Fruit fly (Drosophila melanogaster) whole organism, embryonic: ENCODE measurements around the gene Tango9.

Experiments
- Atf3 ChIP-seq: fragments of 200-800 bp; sonication (Bioruptor generic); optimal IDR thresholded peaks from 3 replicates; lab custom pipeline; 2016; ENCODE audit warnings: missing biosample characterization, missing genetic modification characterization
- Awh ChIP-seq: fragments of 200-800 bp; sonication (Bioruptor generic); IDR thresholded peaks from 2 replicates; pipeline ENCODE4, ENCODE4 v1.3.6; 2022; ENCODE audit warnings: missing biosample characterization, missing genetic modification characterization
- B-H2 ChIP-seq: fragments of 200-800 bp; sonication (Bioruptor generic); optimal IDR thresholded peaks from 2 replicates; lab custom pipeline; 2018; ENCODE audit warnings: missing biosample characterization, mild to moderate bottlenecking, missing genetic modification characterization
- Blimp-1 ChIP-seq: fragments of 200-800 bp; sonication (Bioruptor generic); optimal IDR thresholded peaks from 3 replicates; lab custom pipeline; 2018; ENCODE audit warnings: missing biosample characterization, missing genetic modification characterization, mild to moderate bottlenecking, moderate library complexity, missing genetic modification reagents
- CG10654 ChIP-seq: fragments of 200-800 bp; sonication (Bioruptor generic); optimal IDR thresholded peaks from 2 replicates; lab custom pipeline; 2016; ENCODE audit warnings: missing biosample characterization, missing genetic modification characterization
- CG10979 ChIP-seq: fragments of 200-800 bp; sonication (Bioruptor generic); optimal IDR thresholded peaks from 2 replicates; lab custom pipeline; 2018; ENCODE audit warnings: missing biosample characterization, mild to moderate bottlenecking, missing genetic modification characterization, moderate library complexity
- CG12104 ChIP-seq: fragments of 200-800 bp; sonication (Bioruptor generic); optimal IDR thresholded peaks from 3 replicates; lab custom pipeline; 2016; ENCODE audit warnings: missing biosample characterization, missing genetic modification characterization
- CG15696 ChIP-seq: fragments of 200-800 bp; sonication (Bioruptor generic); optimal IDR thresholded peaks from 2 replicates; lab custom pipeline; 2019; ENCODE audit warnings: missing biosample characterization, mild to moderate bottlenecking, missing genetic modification characterization, moderate library complexity
- CG1647 ChIP-seq: fragments of 200-800 bp; sonication (Bioruptor generic); optimal IDR thresholded peaks from 3 replicates; lab custom pipeline; 2016; ENCODE audit warnings: missing biosample characterization, missing genetic modification characterization
- CG17612 ChIP-seq: fragments of 200-800 bp; sonication (Bioruptor generic); IDR thresholded peaks from 2 replicates; pipeline ENCODE4 v1.3.6; 2022; ENCODE audit warnings: missing biosample characterization, missing genetic modification characterization
- CG18619 ChIP-seq: fragments of 200-800 bp; sonication (Bioruptor generic); optimal IDR thresholded peaks from 3 replicates; lab custom pipeline; 2017; ENCODE audit warnings: missing biosample characterization, mild to moderate bottlenecking, missing genetic modification characterization
- CG2116 ChIP-seq: fragments of 200-800 bp; sonication (Bioruptor generic); optimal IDR thresholded peaks from 3 replicates; lab custom pipeline; 2018; ENCODE audit warnings: missing biosample characterization, mild to moderate bottlenecking, missing genetic modification characterization
- CG2889 ChIP-seq: fragments of 200-800 bp; sonication (Bioruptor generic); IDR thresholded peaks from 3 replicates; pipeline ENCODE4 v1.3.6; 2022; ENCODE audit warnings: missing biosample characterization, missing genetic modification characterization
- CG30431 ChIP-seq: fragments of 200-800 bp; sonication (Bioruptor generic); optimal IDR thresholded peaks from 2 replicates; lab custom pipeline; 2017; ENCODE audit warnings: missing biosample characterization, missing genetic modification characterization
- CG31224 ChIP-seq: fragments of 200-800 bp; sonication (Bioruptor generic); IDR thresholded peaks from 2 replicates; pipeline ENCODE4 v1.3.6; 2022; ENCODE audit warnings: missing biosample characterization, missing genetic modification characterization
- CG34224 ChIP-seq: fragments of 200-800 bp; sonication (Bioruptor generic); IDR thresholded peaks from 3 replicates; pipeline ENCODE4 v1.3.6; 2022; ENCODE audit warnings: missing biosample characterization, missing genetic modification characterization; ENCODE audit not compliant: partially characterized antibody
- CG4617 ChIP-seq: fragments of 200-800 bp; sonication (Bioruptor generic); optimal IDR thresholded peaks from 3 replicates; lab custom pipeline; 2016; ENCODE audit warnings: missing biosample characterization, missing genetic modification characterization, borderline replicate concordance
- CG7271 ChIP-seq: fragments of 200-800 bp; sonication (Bioruptor generic); optimal IDR thresholded peaks from 2 replicates; lab custom pipeline; 2018; ENCODE audit warnings: missing biosample characterization, mild to moderate bottlenecking, missing genetic modification characterization, moderate library complexity
- CG8290 ChIP-seq, 3 experiments: fragments of 200-800 bp; sonication (Bioruptor generic); optimal IDR thresholded peaks; 2 replicates each; lab custom pipeline; 2016 to 2019; ENCODE audit warnings: missing biosample characterization in 3 of 3, missing genetic modification characterization in 3 of 3, mild to moderate bottlenecking in 2 of 3, moderate library complexity in 1 of 3
- CG8388 ChIP-seq: fragments of 200-800 bp; sonication (Bioruptor generic); optimal IDR thresholded peaks from 2 replicates; lab custom pipeline; 2019; ENCODE audit warnings: missing biosample characterization, mild to moderate bottlenecking, missing genetic modification characterization, moderate library complexity
- CG9727 ChIP-seq: fragments of 200-800 bp; sonication (Bioruptor generic); optimal IDR thresholded peaks from 3 replicates; lab custom pipeline; 2017; ENCODE audit warnings: missing biosample characterization, mild to moderate bottlenecking, missing genetic modification characterization
- CkIIα-i1 ChIP-seq: fragments of 200-800 bp; sonication (Bioruptor generic); IDR thresholded peaks from 2 replicates; pipeline ENCODE4 v1.3.6; 2022; ENCODE audit warnings: missing biosample characterization, missing genetic modification characterization
- CoRest ChIP-seq: fragments of 200-800 bp; sonication (Bioruptor generic); optimal IDR thresholded peaks from 3 replicates; lab custom pipeline; 2018; ENCODE audit warnings: missing biosample characterization, mild to moderate bottlenecking, missing genetic modification characterization, moderate library complexity
- Dll ChIP-seq: fragments of 200-800 bp; sonication (Bioruptor generic); IDR thresholded peaks from 4 replicates; pipeline ENCODE4 v1.3.6; 2022; ENCODE audit warnings: missing biosample characterization, missing genetic modification characterization; ENCODE audit not compliant: partially characterized antibody
- Hey ChIP-seq: fragments of 200-800 bp; sonication (Bioruptor generic); optimal IDR thresholded peaks from 3 replicates; lab custom pipeline; 2018; ENCODE audit warnings: missing biosample characterization, mild to moderate bottlenecking, missing genetic modification characterization
- HmgZ ChIP-seq: fragments of 200-800 bp; sonication (Bioruptor generic); optimal IDR thresholded peaks from 2 replicates; lab custom pipeline; 2018; ENCODE audit warnings: missing biosample characterization, mild to moderate bottlenecking, missing genetic modification characterization
- Hmr ChIP-seq: fragments of 200-800 bp; sonication (Bioruptor generic); optimal IDR thresholded peaks from 3 replicates; lab custom pipeline; 2017; ENCODE audit warnings: mild to moderate bottlenecking, missing biosample characterization, missing genetic modification reagents, missing genetic modification characterization
- Hr39 ChIP-seq: fragments of >200 bp; optimal IDR thresholded peaks from 2 replicates; lab custom pipeline; 2017
- MBD-R2 ChIP-seq: fragments of 200-800 bp; sonication (Bioruptor generic); IDR thresholded peaks from 2 replicates; pipeline ENCODE4 v1.3.6; 2022; ENCODE audit warnings: missing biosample characterization, missing genetic modification characterization
- Poxn ChIP-seq: fragments of 200-800 bp; sonication (Bioruptor generic); IDR thresholded peaks from 2 replicates; pipeline ENCODE4 v1.3.6; 2022; ENCODE audit warnings: missing biosample characterization, missing genetic modification characterization
- Sox100B ChIP-seq: fragments of 200-800 bp; sonication (Bioruptor generic); optimal IDR thresholded peaks from 3 replicates; lab custom pipeline; 2018; ENCODE audit warnings: missing biosample characterization, mild to moderate bottlenecking, missing genetic modification characterization
- Sry-δ ChIP-seq: fragments of 200-800 bp; sonication (Bioruptor generic); optimal IDR thresholded peaks from 2 replicates; lab custom pipeline; 2016; ENCODE audit warnings: missing biosample characterization, missing genetic modification characterization
- Trl ChIP-seq, 3 experiments: fragments of >200 bp in 2 of 3; fragments of 200-800 bp in 1 of 3; sonication (Bioruptor generic) in 1 of 3; optimal IDR thresholded peaks; 2 replicates in 1 of 3; 3 replicates in 2 of 3; lab custom pipeline; 2016 to 2017; ENCODE audit warnings: missing biosample characterization in 1 of 3, missing genetic modification characterization in 1 of 3
- crc ChIP-seq: fragments of 200-800 bp; sonication (Bioruptor generic); optimal IDR thresholded peaks from 2 replicates; lab custom pipeline; 2016; ENCODE audit warnings: missing biosample characterization, missing genetic modification characterization
- dimm ChIP-seq: fragments of 200-800 bp; sonication (Bioruptor generic); IDR thresholded peaks from 2 replicates; pipeline ENCODE4 v1.3.6; 2022; ENCODE audit warnings: missing biosample characterization, missing genetic modification characterization
- dm ChIP-seq: fragments of 200-800 bp; sonication (Bioruptor generic); optimal IDR thresholded peaks from 3 replicates; lab custom pipeline; 2016; ENCODE audit warnings: missing biosample characterization, missing genetic modification characterization
- esg ChIP-seq: fragments of 200-800 bp; sonication (Bioruptor generic); conservative IDR thresholded peaks from 2 replicates; pipeline ENCODE4 v1.3.6; 2022; ENCODE audit warnings: missing biosample characterization, missing genetic modification characterization
- gro ChIP-seq: fragments of 200-800 bp; sonication (Bioruptor generic); optimal IDR thresholded peaks from 2 replicates; lab custom pipeline; 2016; ENCODE audit warnings: missing biosample characterization, missing genetic modification characterization
- hb ChIP-seq: fragments of 200-800 bp; sonication (Bioruptor generic); IDR thresholded peaks from 3 replicates; pipeline ENCODE4 v1.3.6; 2022; ENCODE audit warnings: missing biosample characterization, missing genetic modification characterization; ENCODE audit not compliant: partially characterized antibody
- klu ChIP-seq: fragments of 200-800 bp; sonication (Bioruptor generic); IDR thresholded peaks from 2 replicates; pipeline ENCODE4 v1.3.6; 2022; ENCODE audit warnings: missing biosample characterization, missing genetic modification characterization
- nerfin-2 ChIP-seq: fragments of 200-800 bp; sonication (Bioruptor generic); IDR thresholded peaks from 2 replicates; pipeline ENCODE4 v1.3.6; 2022; ENCODE audit warnings: missing biosample characterization, missing genetic modification characterization; ENCODE audit not compliant: partially characterized antibody
- peb ChIP-seq: fragments of 200-800 bp; sonication (Bioruptor generic); IDR thresholded peaks from 2 replicates; pipeline ENCODE4 v1.3.6; 2022; ENCODE audit warnings: missing biosample characterization, missing genetic modification characterization
- ro ChIP-seq: fragments of 200-800 bp; sonication (Bioruptor generic); IDR thresholded peaks from 2 replicates; pipeline ENCODE4 v1.3.6; 2022; ENCODE audit warnings: missing biosample characterization, missing genetic modification characterization
- slp2 ChIP-seq: fragments of 200-800 bp; sonication (Bioruptor generic); optimal IDR thresholded peaks from 2 replicates; lab custom pipeline; 2016; ENCODE audit warnings: missing biosample characterization, missing genetic modification characterization
- sna ChIP-seq: fragments of 200-800 bp; sonication (Bioruptor generic); IDR thresholded peaks from 2 replicates; pipeline ENCODE4 v1.3.6; 2022; ENCODE audit warnings: missing biosample characterization, missing genetic modification characterization; ENCODE audit not compliant: partially characterized antibody
- tin ChIP-seq: fragments of 200-800 bp; sonication (Bioruptor generic); optimal IDR thresholded peaks from 3 replicates; lab custom pipeline; 2016; ENCODE audit warnings: missing biosample characterization, missing genetic modification characterization
- wdn ChIP-seq: fragments of 200-800 bp; sonication (Bioruptor generic); IDR thresholded peaks from 2 replicates; pipeline ENCODE4 v1.3.6; 2022; ENCODE audit warnings: missing biosample characterization, missing genetic modification characterization
- zen ChIP-seq: fragments of 200-800 bp; sonication (Bioruptor generic); optimal IDR thresholded peaks from 3 replicates; lab custom pipeline; 2018; ENCODE audit warnings: missing biosample characterization, mild to moderate bottlenecking, missing genetic modification characterization, moderate library complexity
- zfh1 ChIP-seq: fragments of 200-800 bp; sonication (Bioruptor generic); IDR thresholded peaks from 3 replicates; pipeline ENCODE4 v1.3.6; 2022; ENCODE audit warnings: missing biosample characterization, missing genetic modification characterization

The Tango9 gene

dm6 chr3R:12010202-12010824 lies 35.6 kb upstream of the Tango9 start, which contains the start of the genes KLHL18 and GCC185 (continued):
- TF ChIP-seq CG2116 (GFP tag; lab: Kevin White, UChicago): peak; percentile 69
- TF ChIP-seq hb (GFP tag; lab: Robert Waterston, UW): peak; percentile 78
- peak; percentile 66 for TF ChIP-seq CG1647 (GFP tag; lab: Kevin White, UChicago)
- peak; percentile 76; the same call in 1 of the 2 replicates for TF ChIP-seq klu (GFP tag; lab: Robert Waterston, UW)
- peak; percentile 79 for TF ChIP-seq CG10654 (GFP tag; lab: Kevin White, UChicago)
- TF ChIP-seq CG2889 (GFP tag; lab: Robert Waterston, UW): peak; percentile 59; the same call in 1 of the 3 replicates
- TF ChIP-seq tin: peak; percentile 83
- TF ChIP-seq HmgZ: peak; percentile 65
- peak; percentile 80 for TF ChIP-seq CG4617 (GFP tag; lab: Kevin White, UChicago)
- TF ChIP-seq CG18619 (GFP tag; lab: Kevin White, UChicago): peak; percentile 58
- TF ChIP-seq CG9727 (GFP tag; lab: Kevin White, UChicago): peak; percentile 76
- peak; percentile 70 for TF ChIP-seq esg (GFP tag; lab: Robert Waterston, UW)
- peak; percentile 36 for TF ChIP-seq Atf3
- peak; percentile 66 for TF ChIP-seq CG10979 (tag; lab: Kevin White, UChicago)
- TF ChIP-seq B-H2 (GFP tag; lab: Kevin White, UChicago): peak; percentile 74
- TF ChIP-seq zfh1: peak; percentile 56; the same call in 1 of the 3 replicates
- peak; percentile 69; the same call in 1 of the 2 replicates for TF ChIP-seq sna (GFP tag; lab: Robert Waterston, UW)
- peak; percentile 84 for TF ChIP-seq CG15696 (tag; lab: Kevin White, UChicago)
- TF ChIP-seq Blimp-1 (GFP tag; lab: Kevin White, UChicago): peak; percentile 55
- peak; percentile 3 for TF ChIP-seq slp2 (GFP tag; lab: Kevin White, UChicago)
- no peak for TF ChIP-seq crc (GFP tag; lab: Kevin White, UChicago)
- TF ChIP-seq Hmr (GFP tag; lab: Kevin White, UChicago): peak; percentile 62
- no peak for TF ChIP-seq Trl (optimal IDR thresholded peaks at IDR 0.05; lab: Kevin White, UChicago)
- peak; percentile 39 for TF ChIP-seq Trl (GFP tag; optimal IDR thresholded peaks at IDR 0.05; lab: Kevin White, UChicago)
- no peak for TF ChIP-seq CkIIα-i1 (GFP tag; lab: Robert Waterston, UW)
- no peak for TF ChIP-seq CG30431 (GFP tag; lab: Kevin White, UChicago)
- TF ChIP-seq CG7271: no peak
- TF ChIP-seq CG34224 (GFP tag; lab: Robert Waterston, UW): peak; percentile 62; the same call in 1 of the 3 replicates
- TF ChIP-seq CG8290 (GFP tag; optimal IDR thresholded peaks at IDR 0.05; lab: Kevin White, UChicago): peak; percentile 67
- TF ChIP-seq CG8290 (tag; optimal IDR thresholded peaks at IDR 0.05; lab: Kevin White, UChicago): no peak
- TF ChIP-seq Dll: peak; percentile 90
- no peak for TF ChIP-seq dimm (GFP tag; lab: Robert Waterston, UW)
- peak; percentile 90 for TF ChIP-seq CoRest
- TF ChIP-seq dm: peak; percentile 20
- peak; percentile 48; the same call in 1 of the 2 replicates for TF ChIP-seq wdn (GFP tag; lab: Robert Waterston, UW)
- TF ChIP-seq zen (tag; lab: Kevin White, UChicago): peak; percentile 78
- TF ChIP-seq ro (GFP tag; lab: Robert Waterston, UW): peak; percentile 56
- no peak for TF ChIP-seq Hr39
- peak; percentile 76 for TF ChIP-seq CG12104
- peak; percentile 92 for TF ChIP-seq Sry-δ (GFP tag; lab: Kevin White, UChicago)
- no peak for TF ChIP-seq Hey (tag; lab: Kevin White, UChicago)
- peak; percentile 29; the same call in 1 of the 2 replicates for TF ChIP-seq Awh (GFP tag; lab: Robert Waterston, UW)
- peak; percentile 42; the same call in 1 of the 2 replicates for TF ChIP-seq peb (GFP tag; lab: Robert Waterston, UW)
- peak; percentile 57 for TF ChIP-seq nerfin-2 (GFP tag; lab: Robert Waterston, UW)
- TF ChIP-seq gro (GFP tag; lab: Kevin White, UChicago): peak; percentile 64
- no peak for TF ChIP-seq CG8388
- peak; percentile 16; the same call in 1 of the 2 replicates for TF ChIP-seq Poxn
- no peak for TF ChIP-seq Sox100B (GFP tag; lab: Kevin White, UChicago)
- peak; percentile 58 for TF ChIP-seq CG31224 (GFP tag; lab: Robert Waterston, UW)
- no peak for TF ChIP-seq CG17612 (GFP tag; lab: Robert Waterston, UW)
- TF ChIP-seq MBD-R2 (GFP tag; lab: Robert Waterston, UW): peak; percentile 82
